Worm (Caenorhabditis elegans) whole organism, mixed stage, embryonic: ENCODE results near the gene F35B12.10.

ENCODE experiments used
- bed-3 ChIP-seq: fragments of 200-800 bp; sonication (Bioruptor generic); optimal IDR thresholded peaks from 3 replicates; lab custom pipeline; 2018; ENCODE audit warnings: mild to moderate bottlenecking, missing genetic modification characterization, moderate library complexity, missing compliant biosample characterization
- nhr-2 ChIP-seq: fragments of 150-350 bp; optimal IDR thresholded peaks from 2 replicates; lab custom pipeline; 2014; ENCODE audit warnings: missing biosample characterization, missing genetic modification characterization
- sem-2 ChIP-seq: fragments of 200-800 bp; sonication (Bioruptor generic); optimal IDR thresholded peaks from 2 replicates; lab custom pipeline; 2018; ENCODE audit warnings: mild to moderate bottlenecking, missing genetic modification characterization, missing compliant biosample characterization
- unc-120 ChIP-seq: sonication (generic microtip); optimal IDR thresholded peaks from 2 replicates; lab custom pipeline; 2017; ENCODE audit warnings: missing genetic modification characterization, missing compliant biosample characterization; ENCODE audit not compliant: poor library complexity, severe bottlenecking

Gene F35B12.10

ce11 chrV:11580826-11581225 lies 48.2 kb downstream of the F35B12.10 start, which contains the start of gene srx-90:
Gene srx-90, plus strand, starts transcription at chrV:11581126.
- no peak for TF ChIP-seq sem-2 (GFP tag; lab: Kevin White, UChicago)
- TF ChIP-seq bed-3 (GFP tag; lab: Kevin White, UChicago): no peak
- TF ChIP-seq unc-120: no peak
- TF ChIP-seq nhr-2: no peak
